Fruit fly (Drosophila melanogaster) whole organism, pupa: ENCODE data around the gene CG13375.

ENCODE experiments used
- CG10348 ChIP-seq: fragments of 200-800 bp; sonication (Bioruptor generic); IDR thresholded peaks from 2 replicates; pipeline ENCODE4 v1.3.6; 2022; ENCODE audit warnings: missing biosample characterization, missing genetic modification characterization
- CG12605 ChIP-seq: fragments of 200-800 bp; sonication (Bioruptor generic); IDR thresholded peaks from 2 replicates; pipeline ENCODE4 v1.3.6; 2022; ENCODE audit warnings: missing biosample characterization, missing genetic modification characterization
- CG13204 ChIP-seq: fragments of 200-800 bp; sonication (Bioruptor generic); optimal IDR thresholded peaks from 2 replicates; lab custom pipeline; 2018; ENCODE audit warnings: missing biosample characterization, mild to moderate bottlenecking, missing genetic modification characterization, moderate library complexity
- CG14655 ChIP-seq: fragments of 200-800 bp; sonication (Bioruptor generic); optimal IDR thresholded peaks from 3 replicates; lab custom pipeline; 2017; ENCODE audit warnings: mild to moderate bottlenecking, missing biosample characterization, missing genetic modification reagents, missing genetic modification characterization
- CG15710 ChIP-seq: fragments of 200-800 bp; sonication (Bioruptor generic); optimal IDR thresholded peaks from 2 replicates; lab custom pipeline; 2018; ENCODE audit warnings: missing biosample characterization, mild to moderate bottlenecking, missing genetic modification characterization, moderate library complexity
- CG17806 ChIP-seq: fragments of 200-800 bp; sonication (Bioruptor generic); optimal IDR thresholded peaks from 2 replicates; lab custom pipeline; 2018; ENCODE audit warnings: missing biosample characterization, mild to moderate bottlenecking, missing genetic modification characterization, moderate library complexity
- CG32121 ChIP-seq: fragments of 200-800 bp; sonication (Bioruptor generic); IDR thresholded peaks from 2 replicates; pipeline ENCODE4 v1.3.6; 2022; ENCODE audit warnings: missing biosample characterization, missing genetic modification characterization
- CG34367 ChIP-seq: fragments of 200-800 bp; sonication (Bioruptor generic); optimal IDR thresholded peaks from 2 replicates; lab custom pipeline; 2018; ENCODE audit warnings: missing biosample characterization, mild to moderate bottlenecking, missing genetic modification characterization
- CG4496 ChIP-seq: fragments of 200-800 bp; sonication (Bioruptor generic); IDR thresholded peaks from 3 replicates; pipeline ENCODE4 v1.3.6; 2022; ENCODE audit warnings: missing biosample characterization, missing genetic modification characterization
- CG8159 ChIP-seq: fragments of 200-800 bp; sonication (Bioruptor generic); optimal IDR thresholded peaks from 3 replicates; lab custom pipeline; 2018; ENCODE audit warnings: missing biosample characterization, mild to moderate bottlenecking, missing genetic modification characterization, moderate library complexity
- CG8301 ChIP-seq: fragments of 200-800 bp; sonication (Bioruptor generic); optimal IDR thresholded peaks from 2 replicates; lab custom pipeline; 2018; ENCODE audit warnings: missing biosample characterization, mild to moderate bottlenecking, missing genetic modification characterization
- CG9948 ChIP-seq: fragments of 200-800 bp; sonication (Bioruptor generic); optimal IDR thresholded peaks from 2 replicates; lab custom pipeline; 2018; ENCODE audit warnings: missing biosample characterization, mild to moderate bottlenecking, missing genetic modification characterization, moderate library complexity
- D1 ChIP-seq: fragments of 200-800 bp; sonication (Bioruptor generic); optimal IDR thresholded peaks from 2 replicates; lab custom pipeline; 2018; ENCODE audit warnings: missing biosample characterization, mild to moderate bottlenecking, missing genetic modification characterization, moderate library complexity
- EcR ChIP-seq: fragments of 200-800 bp; sonication (Bioruptor generic); optimal IDR thresholded peaks from 3 replicates; lab custom pipeline; 2019; ENCODE audit warnings: missing biosample characterization, missing genetic modification characterization, mild to moderate bottlenecking, moderate library complexity, missing genetic modification reagents
- Ets98B ChIP-seq: fragments of 200-800 bp; sonication (Bioruptor generic); IDR thresholded peaks from 2 replicates; pipeline ENCODE4 v1.3.6; 2022; ENCODE audit warnings: missing biosample characterization, missing genetic modification characterization
- Pif1A ChIP-seq: fragments of 200-800 bp; sonication (Bioruptor generic); optimal IDR thresholded peaks from 3 replicates; lab custom pipeline; 2016; ENCODE audit warnings: missing biosample characterization, missing genetic modification characterization
- Pif1B ChIP-seq: fragments of 200-800 bp; sonication (Bioruptor generic); optimal IDR thresholded peaks from 3 replicates; lab custom pipeline; 2016; ENCODE audit warnings: missing biosample characterization, missing genetic modification characterization
- Snoo ChIP-seq: fragments of 200-800 bp; sonication (Bioruptor generic); optimal IDR thresholded peaks from 3 replicates; lab custom pipeline; 2017; ENCODE audit warnings: missing biosample characterization, mild to moderate bottlenecking, missing genetic modification characterization, inconsistent platforms
- fd96Ca ChIP-seq: fragments of 200-800 bp; sonication (Bioruptor generic); IDR thresholded peaks from 3 replicates; pipeline ENCODE4 v1.3.6; 2022; ENCODE audit warnings: missing biosample characterization, missing genetic modification characterization
- gl ChIP-seq: fragments of 200-800 bp; sonication (Bioruptor generic); optimal IDR thresholded peaks from 2 replicates; lab custom pipeline; 2018; ENCODE audit warnings: missing biosample characterization, mild to moderate bottlenecking, missing genetic modification characterization
- rn ChIP-seq: fragments of 200-800 bp; sonication (Bioruptor generic); IDR thresholded peaks from 2 replicates; pipeline ENCODE4 v1.3.6; 2022; ENCODE audit warnings: missing biosample characterization, missing genetic modification characterization

The CG13375 gene

DNA sequence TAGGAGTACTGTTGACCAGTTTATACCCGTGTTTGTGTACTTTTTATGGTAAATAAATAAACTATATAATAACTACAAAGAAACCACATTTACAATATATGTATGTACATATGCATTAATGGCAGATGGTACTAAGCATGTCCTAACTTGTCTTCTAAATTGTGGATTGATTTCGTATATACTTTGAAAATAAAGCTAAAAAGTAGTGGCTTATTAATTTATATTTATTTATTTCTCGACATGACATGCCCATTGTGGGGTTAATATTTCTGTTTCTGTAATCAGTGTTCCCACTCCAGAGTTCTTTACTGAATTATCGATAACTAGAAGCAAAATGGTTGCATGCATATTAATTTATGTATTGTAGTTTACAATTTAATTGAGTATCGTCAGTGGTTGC, 39.4 kb downstream of the CG13375 start, which contains the start of gene cin:
cin (plus strand) TSS at position 306 of the 400 bp plus-strand sequence.
- peak; percentile 82 for TF ChIP-seq CG4496 (GFP tag; lab: Robert Waterston, UW)
- no peak for TF ChIP-seq CG14655
- TF ChIP-seq CG13204 (GFP tag; lab: Kevin White, UChicago): no peak
- TF ChIP-seq CG8159 (tag; lab: Kevin White, UChicago): peak; percentile 77
- TF ChIP-seq CG12605 (GFP tag; lab: Robert Waterston, UW): no peak
- peak; percentile 52 for TF ChIP-seq Pif1B
- TF ChIP-seq CG10348 (GFP tag; lab: Robert Waterston, UW): no peak
- peak; percentile 72 for TF ChIP-seq CG9948 (tag; lab: Kevin White, UChicago)
- peak; percentile 71 for TF ChIP-seq CG17806 (tag; lab: Kevin White, UChicago)
- peak; percentile 30 for TF ChIP-seq gl (tag; lab: Kevin White, UChicago)
- peak; percentile 61 for TF ChIP-seq CG8301 (tag; lab: Kevin White, UChicago)
- peak; percentile 40 for TF ChIP-seq D1 (tag; lab: Kevin White, UChicago)
- TF ChIP-seq CG32121 (GFP tag; lab: Robert Waterston, UW): no peak
- TF ChIP-seq rn (GFP tag; lab: Robert Waterston, UW): no peak
- no peak for TF ChIP-seq EcR (GFP tag; lab: Kevin White, UChicago)
- peak; percentile 46 for TF ChIP-seq Pif1A (GFP tag; lab: Kevin White, UChicago)
- TF ChIP-seq CG34367 (tag; lab: Kevin White, UChicago): peak; percentile 65
- peak; percentile 63 for TF ChIP-seq Snoo (tag; lab: Kevin White, UChicago)
- TF ChIP-seq Ets98B (GFP tag; lab: Robert Waterston, UW): peak; percentile 53
- TF ChIP-seq fd96Ca: no peak
- peak; percentile 76 for TF ChIP-seq CG15710

DNA sequence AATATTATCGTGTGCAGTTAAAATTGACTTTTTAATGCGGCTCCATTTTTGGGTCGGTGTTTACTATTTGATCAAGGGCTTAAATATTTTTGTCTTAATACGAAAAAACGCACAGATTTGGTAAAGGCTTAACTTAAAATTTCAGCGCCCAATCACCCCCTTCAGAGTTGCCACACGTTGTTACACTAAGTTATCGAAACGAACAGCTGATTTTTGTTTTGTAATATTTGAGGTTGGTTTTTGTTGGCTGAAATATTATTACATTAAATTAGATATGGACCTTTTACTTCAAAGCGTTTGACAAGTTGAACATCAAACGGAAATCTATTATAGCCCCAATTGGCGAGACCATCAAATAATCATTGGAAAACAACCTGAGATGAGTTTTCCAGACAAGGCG, 40.1 kb downstream of the CG13375 start, which contains the start of gene CG42376:
CG42376 (plus strand) TSS at position 187 of the 400 bp plus-strand sequence.
- TF ChIP-seq CG12605 (GFP tag; lab: Robert Waterston, UW) (no peak), CG4496 (GFP tag; lab: Robert Waterston, UW) (no peak), Pif1A (GFP tag; lab: Kevin White, UChicago) (no peak), CG10348 (GFP tag; lab: Robert Waterston, UW) (no peak), CG13204 (GFP tag; lab: Kevin White, UChicago) (no peak), gl (tag; lab: Kevin White, UChicago) (no peak), Ets98B (GFP tag; lab: Robert Waterston, UW) (no peak), Snoo (tag; lab: Kevin White, UChicago) (no peak), CG34367 (tag; lab: Kevin White, UChicago) (no peak), EcR (GFP tag; lab: Kevin White, UChicago) (no peak), D1 (tag; lab: Kevin White, UChicago) (no peak), rn (GFP tag; lab: Robert Waterston, UW) (no peak), CG9948 (tag; lab: Kevin White, UChicago) (no peak)

dm6 chrX:247329-247728, 47.4 kb downstream of the CG13375 start:
- no peak for TF ChIP-seq D1 (tag; lab: Kevin White, UChicago)
- TF ChIP-seq Pif1B: no peak
- TF ChIP-seq CG8159 (tag; lab: Kevin White, UChicago): no peak
- TF ChIP-seq CG4496 (GFP tag; lab: Robert Waterston, UW): no peak
- TF ChIP-seq rn (GFP tag; lab: Robert Waterston, UW): no peak
- TF ChIP-seq CG15710: no peak
- no peak for TF ChIP-seq CG8301 (tag; lab: Kevin White, UChicago)
- TF ChIP-seq gl (tag; lab: Kevin White, UChicago): no peak
- no peak for TF ChIP-seq CG14655
- no peak for TF ChIP-seq CG12605 (GFP tag; lab: Robert Waterston, UW)
- TF ChIP-seq CG10348 (GFP tag; lab: Robert Waterston, UW): no peak
- no peak for TF ChIP-seq Snoo (tag; lab: Kevin White, UChicago)
- no peak for TF ChIP-seq Pif1A (GFP tag; lab: Kevin White, UChicago)
- no peak for TF ChIP-seq Ets98B (GFP tag; lab: Robert Waterston, UW)
- TF ChIP-seq CG34367 (tag; lab: Kevin White, UChicago): no peak
- TF ChIP-seq, all 21 proteins: peak for 0

DNA sequence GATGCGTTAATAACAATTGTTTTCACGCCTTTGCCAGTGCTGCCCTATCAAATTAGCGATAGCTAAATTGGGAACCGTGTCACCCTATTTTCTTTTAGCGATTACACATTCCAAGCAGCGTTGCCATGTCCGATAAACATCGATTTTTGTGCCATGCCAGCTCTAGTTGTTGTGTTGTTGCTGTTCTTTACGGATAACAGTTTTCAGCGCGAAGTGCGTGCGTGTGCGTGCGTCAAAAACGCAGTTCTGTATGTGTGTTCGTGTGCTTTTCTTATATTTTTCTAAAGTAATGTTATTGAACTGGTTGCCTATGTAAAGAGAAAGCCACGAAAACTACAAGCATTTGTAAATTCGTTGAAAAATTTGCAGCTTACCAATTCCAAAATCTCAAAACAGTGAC, 49.0 kb downstream of the CG13375 start, which contains the start of the genes CG3038 and G9a:
CG3038 (minus strand) TSS at position 55 of the 400 bp plus-strand sequence.
G9a (plus strand) TSS at position 177 of the 400 bp plus-strand sequence.
- TF ChIP-seq CG14655 (no peak), EcR (GFP tag; lab: Kevin White, UChicago) (peak; percentile 54)
